Fruit fly (Drosophila melanogaster) whole organism, prepupa: ENCODE data around the gene CG43062.

Source experiments
- Blimp-1 ChIP-seq: fragments of 200-800 bp; sonication (Bioruptor generic); optimal IDR thresholded peaks from 3 replicates; lab custom pipeline; 2017; ENCODE audit warnings: missing biosample characterization, missing genetic modification characterization, mild to moderate bottlenecking, moderate library complexity, missing genetic modification reagents
- CG10631 ChIP-seq: fragments of 200-800 bp; sonication (Bioruptor generic); optimal IDR thresholded peaks from 2 replicates; lab custom pipeline; 2016; ENCODE audit warnings: missing biosample characterization, missing genetic modification characterization
- CG11762 ChIP-seq: fragments of 200-800 bp; sonication (Bioruptor generic); optimal IDR thresholded peaks from 3 replicates; lab custom pipeline; 2016; ENCODE audit warnings: missing biosample characterization, missing genetic modification characterization; ENCODE audit not compliant: insufficient read depth
- CG15336 ChIP-seq: fragments of 200-800 bp; sonication (Bioruptor generic); IDR thresholded peaks from 2 replicates; pipeline ENCODE4 v1.3.6; 2022; ENCODE audit warnings: missing biosample characterization, missing genetic modification characterization
- CG16779 ChIP-seq: fragments of 200-800 bp; sonication (Bioruptor generic); optimal IDR thresholded peaks from 3 replicates; lab custom pipeline; 2017; ENCODE audit warnings: missing biosample characterization, mild to moderate bottlenecking, missing genetic modification characterization
- CG3032 ChIP-seq: fragments of 200-800 bp; optimal IDR thresholded peaks from 2 replicates; lab custom pipeline; 2019; ENCODE audit warnings: missing biosample characterization, mild to moderate bottlenecking, missing genetic modification characterization, moderate library complexity
- CG31627 ChIP-seq: fragments of 200-800 bp; sonication (Bioruptor generic); optimal IDR thresholded peaks from 3 replicates; lab custom pipeline; 2016; ENCODE audit warnings: missing biosample characterization, missing genetic modification characterization
- CG34406 ChIP-seq: fragments of 200-800 bp; sonication (Bioruptor generic); optimal IDR thresholded peaks from 3 replicates; lab custom pipeline; 2016; ENCODE audit warnings: missing biosample characterization, missing genetic modification characterization
- CG3919 ChIP-seq: fragments of 200-800 bp; sonication (Bioruptor generic); optimal IDR thresholded peaks from 3 replicates; lab custom pipeline; 2016; ENCODE audit warnings: missing biosample characterization, missing genetic modification characterization
- CG6276 ChIP-seq: fragments of 200-800 bp; sonication (Bioruptor generic); optimal IDR thresholded peaks from 2 replicates; lab custom pipeline; 2017; ENCODE audit warnings: missing biosample characterization, mild to moderate bottlenecking, missing genetic modification characterization
- CG6792 ChIP-seq: fragments of 200-800 bp; sonication (Bioruptor generic); optimal IDR thresholded peaks from 3 replicates; lab custom pipeline; 2016; ENCODE audit warnings: missing biosample characterization, missing genetic modification characterization
- CG6808 ChIP-seq: fragments of 200-800 bp; sonication (Bioruptor generic); optimal IDR thresholded peaks from 3 replicates; lab custom pipeline; 2017; ENCODE audit warnings: missing biosample characterization, missing genetic modification characterization, mild to moderate bottlenecking, moderate library complexity, missing genetic modification reagents
- CG8632 ChIP-seq: fragments of 200-800 bp; sonication (Bioruptor generic); optimal IDR thresholded peaks from 3 replicates; lab custom pipeline; 2016; ENCODE audit warnings: missing biosample characterization, missing genetic modification characterization
- CG9139 ChIP-seq: fragments of 200-800 bp; sonication (Bioruptor generic); optimal IDR thresholded peaks from 3 replicates; lab custom pipeline; 2017; ENCODE audit warnings: missing biosample characterization, mild to moderate bottlenecking, missing genetic modification characterization
- Eip93F ChIP-seq: fragments of 200-800 bp; sonication (Bioruptor generic); optimal IDR thresholded peaks from 2 replicates; lab custom pipeline; 2016; ENCODE audit warnings: missing biosample characterization, mild to moderate bottlenecking, missing genetic modification characterization
- Ets21C ChIP-seq: fragments of 200-800 bp; sonication (Bioruptor generic); optimal IDR thresholded peaks from 3 replicates; lab custom pipeline; 2016; ENCODE audit warnings: missing biosample characterization, missing genetic modification characterization
- Gug ChIP-seq: fragments of 200-800 bp; sonication (Bioruptor generic); IDR thresholded peaks from 2 replicates; pipeline ENCODE4 v1.3.6; 2022; ENCODE audit warnings: missing biosample characterization, missing genetic modification characterization
- Hr39 ChIP-seq: fragments of 200-800 bp; sonication (Bioruptor generic); optimal IDR thresholded peaks from 2 replicates; lab custom pipeline; 2016; ENCODE audit warnings: missing biosample characterization, missing genetic modification characterization
- Lpt ChIP-seq: fragments of 200-800 bp; sonication (Bioruptor generic); optimal IDR thresholded peaks from 3 replicates; lab custom pipeline; 2016; ENCODE audit warnings: missing biosample characterization, missing genetic modification characterization
- Met ChIP-seq: fragments of 200-800 bp; sonication (Bioruptor generic); optimal IDR thresholded peaks from 3 replicates; lab custom pipeline; 2016; ENCODE audit warnings: missing biosample characterization, missing genetic modification characterization
- OdsH ChIP-seq: fragments of 200-800 bp; sonication (Bioruptor generic); optimal IDR thresholded peaks from 3 replicates; lab custom pipeline; 2016; ENCODE audit warnings: missing biosample characterization, missing genetic modification characterization
- Smox ChIP-seq: fragments of 200-800 bp; sonication (Bioruptor generic); optimal IDR thresholded peaks from 3 replicates; lab custom pipeline; 2016; ENCODE audit warnings: missing biosample characterization, missing genetic modification characterization
- Sox15 ChIP-seq: fragments of 200-800 bp; sonication (Bioruptor generic); optimal IDR thresholded peaks from 3 replicates; lab custom pipeline; 2016; ENCODE audit warnings: missing biosample characterization, missing genetic modification characterization
- achi ChIP-seq: fragments of 200-800 bp; sonication (Bioruptor generic); optimal IDR thresholded peaks from 3 replicates; lab custom pipeline; 2016; ENCODE audit warnings: missing biosample characterization, missing genetic modification characterization
- acj6 ChIP-seq: fragments of 200-800 bp; sonication (Bioruptor generic); optimal IDR thresholded peaks from 3 replicates; lab custom pipeline; 2016; ENCODE audit warnings: missing biosample characterization, missing genetic modification characterization
- eg ChIP-seq: fragments of 200-800 bp; sonication (Bioruptor generic); IDR thresholded peaks from 3 replicates; pipeline ENCODE4 v1.3.6; 2022; ENCODE audit warnings: missing biosample characterization, missing genetic modification characterization
- esn ChIP-seq: fragments of 200-800 bp; sonication (Bioruptor generic); optimal IDR thresholded peaks from 2 replicates; lab custom pipeline; 2016; ENCODE audit warnings: missing biosample characterization, mild to moderate bottlenecking, missing genetic modification characterization, moderate library complexity
- fd59A ChIP-seq: fragments of 200-800 bp; sonication (Bioruptor generic); optimal IDR thresholded peaks from 2 replicates; lab custom pipeline; 2017; ENCODE audit warnings: missing biosample characterization, mild to moderate bottlenecking, missing genetic modification characterization, missing genetic modification reagents
- net ChIP-seq: fragments of 200-800 bp; sonication (Bioruptor generic); optimal IDR thresholded peaks from 3 replicates; lab custom pipeline; 2016; ENCODE audit warnings: missing biosample characterization, missing genetic modification characterization
- svp ChIP-seq: fragments of 200-800 bp; sonication (Bioruptor generic); peaks from one replicate; lab custom pipeline; 2016; ENCODE audit warnings: missing biosample characterization, missing genetic modification characterization
- topi ChIP-seq: fragments of 200-800 bp; sonication (Bioruptor generic); optimal IDR thresholded peaks from 3 replicates; lab custom pipeline; 2016; ENCODE audit warnings: missing biosample characterization, missing genetic modification characterization
- vri ChIP-seq: fragments of 200-800 bp; sonication (Bioruptor generic); optimal IDR thresholded peaks from 3 replicates; lab custom pipeline; 2016; ENCODE audit warnings: missing biosample characterization, mild to moderate bottlenecking, missing genetic modification characterization

The CG43062 gene

dm6 chr3R:11750294-11750432 lies at the start of gene CG43062:
CG43062 (plus strand) TSS chr3R:11750333.
- TF ChIP-seq CG6808 (no peak), Blimp-1 (no peak), Lpt (GFP tag; lab: Kevin White, UChicago) (no peak), Gug (GFP tag; lab: Robert Waterston, UW) (no peak), CG3919 (no peak), achi (no peak), esn (GFP tag; lab: Kevin White, UChicago) (no peak), CG3032 (tag; lab: Kevin White, UChicago) (no peak), CG9139 (GFP tag; lab: Kevin White, UChicago) (no peak), CG10631 (GFP tag; lab: Kevin White, UChicago) (no peak), CG11762 (GFP tag; lab: Kevin White, UChicago) (no peak), Ets21C (GFP tag; lab: Kevin White, UChicago) (no peak), eg (GFP tag; lab: Robert Waterston, UW) (no peak), Hr39 (GFP tag; lab: Kevin White, UChicago) (no peak)

DNA sequence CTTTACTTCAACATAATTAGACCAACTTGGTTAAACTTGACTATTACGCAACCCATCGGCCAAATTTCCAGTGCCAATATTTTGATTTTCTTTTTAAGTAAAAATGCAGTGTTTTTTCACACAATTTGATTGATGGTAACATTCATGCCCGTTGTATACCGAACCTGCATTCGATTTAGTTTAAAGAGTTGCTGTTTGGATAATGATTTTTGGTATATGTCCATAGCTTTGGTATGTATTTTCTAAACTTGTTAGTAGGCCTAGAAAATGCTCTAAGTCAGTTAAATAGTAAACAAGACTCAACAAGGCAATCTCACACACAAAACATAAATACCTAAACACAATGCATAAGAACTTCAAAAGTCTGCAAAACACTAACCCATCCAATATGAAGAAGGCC lies 46.4 kb upstream of the CG43062 start, which contains the start of gene I-t:
I-t (plus strand) TSS at position 301 of the 400 bp plus-strand sequence.
- TF ChIP-seq net (GFP tag; lab: Kevin White, UChicago) (no peak), CG15336 (GFP tag; lab: Robert Waterston, UW) (no peak), CG6276 (no peak), CG9139 (GFP tag; lab: Kevin White, UChicago) (no peak), CG6792 (GFP tag; lab: Kevin White, UChicago) (no peak), vri (GFP tag; lab: Kevin White, UChicago) (no peak), Sox15 (GFP tag; lab: Kevin White, UChicago) (no peak), OdsH (GFP tag; lab: Kevin White, UChicago) (no peak), eg (GFP tag; lab: Robert Waterston, UW) (no peak)
- TF ChIP-seq, all 60 proteins: peak for 0

- TF ChIP-seq svp (GFP tag; lab: Kevin White, UChicago) (peak; percentile 43), CG34406 (GFP tag; lab: Kevin White, UChicago) (no peak)
- TF ChIP-seq, all 60 proteins: peak for 1
Observed at dm6 chr3R:11711376-11711775, 38.8 kb upstream of the CG43062 start, which contains the start of gene CG14720. CG14720 (plus strand) TSS chr3R:11711676.

DNA sequence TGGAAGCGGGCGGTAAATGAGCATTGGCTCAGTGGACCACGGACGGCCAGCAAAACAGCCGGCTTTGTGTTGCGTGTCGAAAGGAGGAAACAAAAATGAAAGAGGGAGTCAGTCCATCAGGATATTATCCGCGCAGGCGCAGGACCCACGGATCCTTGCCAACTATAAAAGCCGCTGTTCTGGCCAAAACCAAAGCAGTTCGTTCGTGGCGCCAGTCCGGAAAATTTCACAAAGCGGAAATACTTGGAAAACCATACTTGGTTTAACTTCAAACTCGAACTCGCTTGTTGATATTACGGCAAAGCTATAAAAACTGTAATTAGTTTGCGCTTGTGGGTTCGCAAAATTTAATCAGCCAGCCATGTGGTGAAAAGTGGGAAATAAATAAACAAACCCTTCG lies 28.5 kb upstream of the CG43062 start, which contains the start of gene CG12594:
CG12594 (plus strand) TSS at position 142 of the 400 bp plus-strand sequence.
- TF ChIP-seq CG16779: no peak
- TF ChIP-seq Lpt (GFP tag; lab: Kevin White, UChicago): no peak
- TF ChIP-seq fd59A (GFP tag; lab: Kevin White, UChicago): no peak
- no peak for TF ChIP-seq CG15336 (GFP tag; lab: Robert Waterston, UW)
- TF ChIP-seq topi: no peak
- TF ChIP-seq CG8632 (GFP tag; lab: Kevin White, UChicago): no peak
- no peak for TF ChIP-seq acj6
- no peak for TF ChIP-seq CG6808
- no peak for TF ChIP-seq net (GFP tag; lab: Kevin White, UChicago)
- TF ChIP-seq Eip93F (GFP tag; lab: Kevin White, UChicago): no peak

DNA sequence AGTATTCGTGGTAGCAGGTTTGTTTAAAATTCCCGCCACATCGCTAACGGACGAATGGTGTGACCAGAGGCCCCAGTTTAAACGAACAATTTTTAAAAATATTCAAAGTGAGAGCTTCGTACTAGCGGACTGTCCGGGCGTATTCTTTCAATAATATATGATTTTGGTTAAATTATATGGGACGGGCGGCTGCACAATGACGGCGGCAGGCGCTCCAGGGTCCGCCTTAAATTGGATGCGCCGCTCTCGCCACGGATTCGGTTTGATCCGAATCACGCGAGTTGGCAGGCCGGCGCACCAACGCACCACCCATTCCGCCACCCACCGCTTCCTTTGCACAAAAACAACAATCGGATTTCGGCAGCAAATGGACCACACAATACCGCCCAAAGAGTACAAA lies 14.8 kb upstream of the CG43062 start, which contains the start of gene CG14721:
CG14721 (plus strand) TSS at position 111 of the 400 bp plus-strand sequence.
- TF ChIP-seq CG3032 (tag; lab: Kevin White, UChicago) (peak; percentile 33), CG31627 (GFP tag; lab: Kevin White, UChicago) (peak; percentile 41), Smox (GFP tag; lab: Kevin White, UChicago) (no peak)

DNA sequence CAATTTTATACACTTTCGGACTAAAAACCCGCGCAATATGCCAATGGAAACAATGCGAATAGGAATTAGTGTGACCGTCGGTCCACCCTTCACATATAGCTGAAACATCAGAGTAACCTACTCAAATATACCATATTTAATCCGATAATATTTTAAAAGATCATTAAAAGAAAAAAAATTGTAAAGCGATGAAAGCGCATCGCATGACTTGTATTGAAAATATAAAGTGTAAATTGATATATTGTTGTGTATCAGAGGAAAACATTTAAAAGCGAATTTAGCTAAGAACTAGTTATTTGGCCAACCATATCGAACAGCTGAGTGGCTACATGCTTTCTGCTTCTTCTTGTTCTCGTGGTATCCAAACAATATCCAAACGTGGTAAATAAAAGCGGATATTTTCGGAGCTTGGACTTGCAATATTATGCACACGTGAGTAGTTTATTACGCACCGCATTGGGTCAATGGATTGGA lies 8.4 kb upstream of the CG43062 start, which contains the start of the genes Blm and CG14722:
Blm (minus strand) TSS at position 54 of the 474 bp plus-strand sequence.
CG14722 (plus strand) TSS at position 161 of the 474 bp plus-strand sequence.
- no peak for TF ChIP-seq Met (GFP tag; lab: Kevin White, UChicago)
